Worm (Caenorhabditis elegans): ENCODE results near the gene hadb-1.

DNA sequence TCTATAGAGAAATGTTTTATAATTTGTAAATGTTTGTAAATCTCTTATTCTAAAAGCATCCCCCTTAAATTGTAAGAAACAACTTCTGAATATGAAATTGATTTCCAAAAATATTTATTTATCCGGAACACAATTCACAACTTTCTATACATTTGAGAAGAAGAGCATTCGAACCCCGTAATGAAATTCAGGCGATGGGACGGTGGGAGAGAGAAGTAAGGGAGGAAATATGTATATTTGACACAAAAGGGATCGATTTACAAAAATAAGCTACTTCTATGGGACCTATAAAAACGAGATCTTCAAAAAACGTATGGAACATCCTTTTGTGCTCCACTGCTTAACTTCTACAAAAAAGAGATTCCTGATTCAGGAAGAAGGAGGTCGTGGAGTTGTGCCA is 36.9 kb upstream of the hadb-1 start:
- no peak for TF ChIP-seq eyg-1 (tag; optimal IDR thresholded peaks at IDR 0.05)
- no peak for TF ChIP-seq ceh-2 (tag; optimal IDR thresholded peaks at IDR 0.05)
- TF ChIP-seq elt-2 (tag; optimal IDR thresholded peaks at IDR 0.05), result no peak
- no peak for TF ChIP-seq pat-9 (tag; optimal IDR thresholded peaks at IDR 0.05)
- no peak for TF ChIP-seq ceh-19 (GFP tag; optimal IDR thresholded peaks at IDR 0.05)
- TF ChIP-seq pros-1 (tag; optimal IDR thresholded peaks at IDR 0.05), result no peak
- no peak for TF ChIP-seq sdc-2 (tag; optimal IDR thresholded peaks at IDR 0.05)
- no peak for TF ChIP-seq tbx-2 (tag; optimal IDR thresholded peaks at IDR 0.05)
- no peak for TF ChIP-seq ets-4 (tag; optimal IDR thresholded peaks at IDR 0.05)
- TF ChIP-seq syd-9 (tag; optimal IDR thresholded peaks at IDR 0.05), result no peak
- TF ChIP-seq K09A11.1 (tag; optimal IDR thresholded peaks at IDR 0.05; ENCODE audit: insufficient read depth), result no peak
- TF ChIP-seq nhr-232 (tag; optimal IDR thresholded peaks at IDR 0.05), result no peak
